Worm (Caenorhabditis elegans): ENCODE data around the gene F14H3.15.

DNA sequence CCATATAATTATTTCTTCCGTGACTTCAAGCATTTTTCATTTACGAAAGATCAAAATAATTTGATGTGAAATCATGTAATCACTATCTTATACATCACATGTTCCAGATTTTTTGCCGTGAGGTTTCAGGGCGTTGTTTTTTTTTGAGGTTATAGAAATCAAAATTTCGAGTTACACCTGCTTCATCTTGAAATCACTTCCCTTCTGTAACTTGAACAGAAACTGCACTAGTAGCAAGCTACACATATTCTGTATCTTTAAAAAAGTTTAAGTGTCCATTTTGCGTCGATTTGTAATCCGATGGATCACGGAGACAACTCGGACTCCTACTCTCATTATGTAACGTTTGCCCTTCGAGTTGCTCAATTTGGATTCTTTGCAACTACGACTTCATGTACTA is 30.6 kb upstream of the F14H3.15 start, which contains the start of gene F22B8.3:
- no peak for TF ChIP-seq dve-1 (tag; optimal IDR thresholded peaks at IDR 0.05; ENCODE audit: insufficient read depth)
- peak in 1 of 2 experiments; percentile 48 for TF ChIP-seq unc-62 (GFP tag; optimal IDR thresholded peaks at IDR 0.05 in 1 of 2)
- no peak for TF ChIP-seq unc-62 (tag; optimal IDR thresholded peaks at IDR 0.05)
- TF ChIP-seq mdl-1 (tag; optimal IDR thresholded peaks at IDR 0.05), result no peak
- no peak for TF ChIP-seq mep-1 (tag; optimal IDR thresholded peaks at IDR 0.05)
- no peak for TF ChIP-seq daf-8 (GFP tag; IDR thresholded peaks at IDR 0.05)
